Worm (Caenorhabditis elegans) whole organism, L4 larva: ENCODE results near the gene F01D4.5.

ENCODE experiments used
- F10B5.3 ChIP-seq: sonication (generic microtip); optimal IDR thresholded peaks from 2 replicates; lab custom pipeline; 2016; ENCODE audit warnings: mild to moderate bottlenecking, missing genetic modification characterization, missing compliant biosample characterization
- F44E2.7 ChIP-seq: fragments of 200-800 bp; sonication (Bioruptor generic); IDR thresholded peaks from 2 replicates; pipeline ENCODE4 v2.1.2; 2022; ENCODE audit warnings: missing genetic modification characterization, missing compliant biosample characterization
- F49E8.2 ChIP-seq: sonication (generic microtip); optimal IDR thresholded peaks from 2 replicates; lab custom pipeline; 2016; ENCODE audit warnings: missing compliant biosample characterization, mild to moderate bottlenecking, missing genetic modification characterization, borderline replicate concordance
- T20F7.1 ChIP-seq: fragments of 200-800 bp; sonication (Bioruptor generic); optimal IDR thresholded peaks from 2 replicates; lab custom pipeline; 2018; ENCODE audit warnings: mild to moderate bottlenecking, missing genetic modification characterization, missing compliant biosample characterization
- T26A8.4 ChIP-seq: fragments of 200-800 bp; sonication (Bioruptor generic); IDR thresholded peaks from 2 replicates; pipeline ENCODE4 v1.3.6; 2022; ENCODE audit warnings: missing genetic modification characterization, missing compliant biosample characterization
- Y105C5A.15 ChIP-seq: fragments of 200-800 bp; sonication (Bioruptor generic); IDR thresholded peaks from 2 replicates; pipeline ENCODE4 v1.3.6; 2022; ENCODE audit warnings: missing genetic modification characterization, missing compliant biosample characterization
- ZK337.2 ChIP-seq: fragments of 200-800 bp; sonication (Bioruptor generic); IDR thresholded peaks from 2 replicates; pipeline ENCODE4 v1.3.6; 2022; ENCODE audit warnings: missing genetic modification reagents, missing genetic modification characterization, missing compliant biosample characterization
- ZK546.5 ChIP-seq, 2 experiments: sonication (generic microtip); optimal IDR thresholded peaks; 2 replicates each; lab custom pipeline; 2017; ENCODE audit warnings: missing biosample characterization in 2 of 2, missing genetic modification characterization in 2 of 2
- aha-1 ChIP-seq: fragments of 150-350 bp; peaks from one replicate; lab custom pipeline; 2014; ENCODE audit warnings: missing biosample characterization, missing genetic modification characterization
- aly-2 ChIP-seq: sonication (generic microtip); optimal IDR thresholded peaks from 2 replicates; lab custom pipeline; 2018; ENCODE audit warnings: missing biosample characterization, missing genetic modification characterization
- attf-4 ChIP-seq: sonication (generic microtip); optimal IDR thresholded peaks from 3 replicates; lab custom pipeline; 2017; ENCODE audit warnings: missing biosample characterization, missing genetic modification characterization
- ceh-20 ChIP-seq: fragments of 200-800 bp; sonication (Bioruptor generic); IDR thresholded peaks from 2 replicates; pipeline ENCODE4 v1.3.6; 2022; ENCODE audit warnings: missing genetic modification reagents, missing genetic modification characterization, missing compliant biosample characterization
- ceh-28 ChIP-seq: fragments of 150-350 bp; optimal IDR thresholded peaks from 2 replicates; lab custom pipeline; 2014; ENCODE audit warnings: missing biosample characterization, missing genetic modification reagents, missing genetic modification characterization
- ceh-62 ChIP-seq: sonication (generic microtip); optimal IDR thresholded peaks from 2 replicates; lab custom pipeline; 2017; ENCODE audit warnings: missing biosample characterization, missing genetic modification characterization
- ces-1 ChIP-seq: fragments of 150-350 bp; sonication (generic microtip); optimal IDR thresholded peaks from 4 replicates; lab custom pipeline; 2014; ENCODE audit warnings: missing biosample characterization, missing genetic modification reagents, missing genetic modification characterization
- cey-2 ChIP-seq: sonication (generic microtip); optimal IDR thresholded peaks from 3 replicates; lab custom pipeline; 2017; ENCODE audit warnings: missing genetic modification characterization, mild to moderate bottlenecking, missing compliant biosample characterization, antibody characterized with exemption, borderline replicate concordance; ENCODE audit not compliant: insufficient read depth
- ctbp-1 ChIP-seq: fragments of 200-800 bp; sonication (Bioruptor generic); IDR thresholded peaks from 2 replicates; pipeline ENCODE4 v1.3.6; 2022; ENCODE audit warnings: missing genetic modification reagents, missing genetic modification characterization, missing compliant biosample characterization
- daf-12 ChIP-seq: fragments of 150-350 bp; optimal IDR thresholded peaks from 2 replicates; lab custom pipeline; 2014; ENCODE audit warnings: missing biosample characterization, missing genetic modification reagents, missing genetic modification characterization
- daf-8 ChIP-seq: fragments of 200-800 bp; sonication (Bioruptor generic); IDR thresholded peaks from 2 replicates; pipeline ENCODE4 v1.3.6; 2022; ENCODE audit warnings: missing genetic modification characterization, missing compliant biosample characterization
- dmd-6 ChIP-seq: fragments of 200-800 bp; sonication (Bioruptor generic); IDR thresholded peaks from 2 replicates; pipeline ENCODE4 v1.3.6; 2022; ENCODE audit warnings: missing genetic modification reagents, missing genetic modification characterization, missing compliant biosample characterization
- dpl-1 ChIP-seq: fragments of 150-350 bp; optimal IDR thresholded peaks from 2 replicates; lab custom pipeline; 2014; ENCODE audit warnings: missing biosample characterization, missing genetic modification reagents, missing genetic modification characterization
- duxl-1 ChIP-seq: sonication (generic microtip); optimal IDR thresholded peaks from 2 replicates; lab custom pipeline; 2016; ENCODE audit warnings: mild to moderate bottlenecking, missing genetic modification characterization, moderate library complexity, missing compliant biosample characterization; ENCODE audit not compliant: poor library complexity
- dve-1 ChIP-seq: sonication (generic microtip); optimal IDR thresholded peaks from 2 replicates; lab custom pipeline; 2017; ENCODE audit warnings: antibody characterized with exemption, mild to moderate bottlenecking, missing genetic modification characterization, missing compliant biosample characterization; ENCODE audit not compliant: insufficient read depth
- egl-27 ChIP-seq: sonication (generic microtip); optimal IDR thresholded peaks from 3 replicates; lab custom pipeline; 2017; ENCODE audit warnings: missing biosample characterization, missing genetic modification reagents, missing genetic modification characterization
- egl-43 ChIP-seq: fragments of 200-800 bp; sonication (Bioruptor generic); IDR thresholded peaks from 2 replicates; pipeline ENCODE4 v1.3.6; 2022; ENCODE audit warnings: missing genetic modification reagents, missing genetic modification characterization, missing compliant biosample characterization
- fos-1 ChIP-seq: fragments of 150-350 bp; optimal IDR thresholded peaks from 2 replicates; lab custom pipeline; 2014; ENCODE audit warnings: missing biosample characterization, missing genetic modification characterization
- gei-8 ChIP-seq: fragments of 200-800 bp; sonication (Bioruptor generic); optimal IDR thresholded peaks from 2 replicates; lab custom pipeline; 2018; ENCODE audit warnings: mild to moderate bottlenecking, missing genetic modification characterization, missing compliant biosample characterization
- hlh-11 ChIP-seq: fragments of 200-800 bp; sonication (Bioruptor generic); optimal IDR thresholded peaks from 2 replicates; lab custom pipeline; 2018; ENCODE audit warnings: mild to moderate bottlenecking, missing genetic modification characterization, missing compliant biosample characterization
- hmg-1.1 ChIP-seq: fragments of 200-800 bp; sonication (Bioruptor generic); IDR thresholded peaks from 2 replicates; pipeline ENCODE4 v1.3.6; 2022; ENCODE audit warnings: missing genetic modification reagents, missing genetic modification characterization, missing compliant biosample characterization
- lin-39 ChIP-seq: fragments of 150-350 bp; optimal IDR thresholded peaks from 2 replicates; lab custom pipeline; 2014; ENCODE audit warnings: missing biosample characterization, missing genetic modification reagents, missing genetic modification characterization
- madf-5 ChIP-seq, 2 experiments: fragments of 200-800 bp; sonication (Bioruptor generic); IDR thresholded peaks; 2 replicates each; pipeline ENCODE4 v1.3.6; 2022; ENCODE audit warnings: missing compliant biosample characterization in 2 of 2, missing genetic modification characterization in 2 of 2
- mxl-3 ChIP-seq: fragments of 200-800 bp; sonication (Bioruptor generic); optimal IDR thresholded peaks from 2 replicates; lab custom pipeline; 2018; ENCODE audit warnings: mild to moderate bottlenecking, missing genetic modification characterization, missing compliant biosample characterization
- nhr-111 ChIP-seq: fragments of 200-800 bp; sonication (Bioruptor generic); optimal IDR thresholded peaks from 2 replicates; lab custom pipeline; 2018; ENCODE audit warnings: mild to moderate bottlenecking, missing genetic modification characterization, missing compliant biosample characterization
- nhr-237 ChIP-seq: sonication (generic microtip); optimal IDR thresholded peaks from 2 replicates; lab custom pipeline; 2017; ENCODE audit warnings: missing biosample characterization, missing genetic modification characterization
- nhr-25 ChIP-seq: sonication (generic microtip); optimal IDR thresholded peaks from 2 replicates; lab custom pipeline; 2017; ENCODE audit warnings: missing genetic modification characterization, mild to moderate bottlenecking, missing compliant biosample characterization, antibody characterized with exemption, moderate library complexity, borderline replicate concordance; ENCODE audit not compliant: insufficient read depth
- nhr-41 ChIP-seq: fragments of 200-800 bp; sonication (Bioruptor generic); IDR thresholded peaks from 2 replicates; pipeline ENCODE4 v1.3.6; 2022; ENCODE audit warnings: missing genetic modification reagents, missing genetic modification characterization, missing compliant biosample characterization
- nhr-48 ChIP-seq: sonication (generic microtip); optimal IDR thresholded peaks from 2 replicates; lab custom pipeline; 2016; ENCODE audit warnings: mild to moderate bottlenecking, missing genetic modification characterization, missing compliant biosample characterization
- nhr-6 ChIP-seq: fragments of 150-350 bp; optimal IDR thresholded peaks from 2 replicates; lab custom pipeline; 2014; ENCODE audit warnings: missing biosample characterization, missing genetic modification characterization
- nhr-76 ChIP-seq: fragments of 150-350 bp; optimal IDR thresholded peaks from 2 replicates; lab custom pipeline; 2014; ENCODE audit warnings: missing biosample characterization, missing genetic modification characterization
- nhr-77 ChIP-seq: fragments of 150-350 bp; optimal IDR thresholded peaks from 2 replicates; lab custom pipeline; 2014; ENCODE audit warnings: missing biosample characterization, missing genetic modification characterization
- pqm-1 ChIP-seq: sonication (generic microtip); optimal IDR thresholded peaks from 2 replicates; lab custom pipeline; 2017; ENCODE audit warnings: missing biosample characterization, missing genetic modification characterization
- saeg-2 ChIP-seq: fragments of 200-800 bp; sonication (Bioruptor generic); IDR thresholded peaks from 2 replicates; pipeline ENCODE4 v1.3.6; 2022; ENCODE audit warnings: missing genetic modification reagents, missing genetic modification characterization, missing compliant biosample characterization
- sdz-12 ChIP-seq: fragments of 200-800 bp; sonication (Bioruptor generic); optimal IDR thresholded peaks from 2 replicates; lab custom pipeline; 2018; ENCODE audit warnings: mild to moderate bottlenecking, missing genetic modification characterization, missing compliant biosample characterization
- set-16 ChIP-seq: fragments of 200-800 bp; sonication (Bioruptor generic); IDR thresholded peaks from 2 replicates; pipeline ENCODE4 v1.3.6; 2022; ENCODE audit warnings: missing genetic modification reagents, missing genetic modification characterization, missing compliant biosample characterization
- tag-97 ChIP-seq: fragments of 200-800 bp; sonication (Bioruptor generic); IDR thresholded peaks from 2 replicates; pipeline ENCODE4 v1.3.6; 2022; ENCODE audit warnings: missing genetic modification characterization, missing compliant biosample characterization
- unc-39 ChIP-seq: sonication (generic microtip); optimal IDR thresholded peaks from 2 replicates; lab custom pipeline; 2017; ENCODE audit warnings: missing biosample characterization, missing genetic modification characterization
- unc-62 ChIP-seq, 3 experiments: fragments of 150-350 bp in 1 of 3; sonication (generic microtip); optimal IDR thresholded peaks in 2 of 3; peaks in 1 of 3; 1 replicate in 1 of 3; 2 replicates in 2 of 3; lab custom pipeline; 2014 to 2017; ENCODE audit warnings: missing biosample characterization in 3 of 3, missing genetic modification characterization in 3 of 3, missing genetic modification reagents in 3 of 3, missing genotype in 1 of 3
- vab-7 ChIP-seq: fragments of 200-800 bp; sonication (Bioruptor generic); IDR thresholded peaks from 2 replicates; pipeline ENCODE4 v1.3.6; 2022; ENCODE audit warnings: missing genetic modification reagents, missing genetic modification characterization, missing compliant biosample characterization
- zag-1 ChIP-seq: fragments of 150-350 bp; optimal IDR thresholded peaks from 2 replicates; lab custom pipeline; 2014; ENCODE audit warnings: missing biosample characterization, missing genetic modification characterization
- zip-11 ChIP-seq: fragments of 200-800 bp; sonication (Bioruptor generic); IDR thresholded peaks from 2 replicates; pipeline ENCODE4 v1.3.6; 2022; ENCODE audit warnings: missing genetic modification characterization, missing compliant biosample characterization
- zip-2 ChIP-seq: fragments of 150-350 bp; optimal IDR thresholded peaks from 2 replicates; lab custom pipeline; 2014; ENCODE audit warnings: missing biosample characterization, missing genetic modification characterization
- ztf-11 ChIP-seq: fragments of 150-350 bp; optimal IDR thresholded peaks from 2 replicates; lab custom pipeline; 2014; ENCODE audit warnings: missing biosample characterization, missing genetic modification characterization

F01D4.5 gene

ce11 chrIV:10503750-10504232 lies 20.3 kb upstream of the F01D4.5 start:
- TF ChIP-seq ceh-20 = no peak
- no peak for TF ChIP-seq zag-1 (tag; lab: Kevin White, UChicago)
- TF ChIP-seq zip-11 = no peak
- TF ChIP-seq duxl-1 (tag; lab: Kevin White, UChicago) = no peak
- no peak for TF ChIP-seq ZK337.2 (GFP tag; lab: Robert Waterston, UW)
- TF ChIP-seq unc-39 = no peak
- no peak for TF ChIP-seq sdz-12 (GFP tag; lab: Kevin White, UChicago)
- TF ChIP-seq nhr-6 (tag; lab: Kevin White, UChicago) = no peak
- no peak for TF ChIP-seq ces-1 (GFP tag; lab: Kevin White, UChicago)
- TF ChIP-seq nhr-237 (tag; lab: Kevin White, UChicago) = no peak
- TF ChIP-seq ctbp-1 (GFP tag; lab: Robert Waterston, UW) = peak; percentile 78
- no peak for TF ChIP-seq zip-2 (tag; lab: Kevin White, UChicago)
- peak; percentile 35 for TF ChIP-seq nhr-77 (tag; lab: Kevin White, UChicago)
- no peak for TF ChIP-seq daf-12 (tag; lab: Kevin White, UChicago)
- TF ChIP-seq nhr-48 (tag; lab: Kevin White, UChicago) = no peak
- peak; percentile 41 for TF ChIP-seq dmd-6
- peak; percentile 70 for TF ChIP-seq ceh-28
- no peak for TF ChIP-seq nhr-76
- TF ChIP-seq ZK546.5 (tag; optimal IDR thresholded peaks at IDR 0.05; lab: Kevin White, UChicago) = no peak
- peak; percentile 83 for TF ChIP-seq aha-1 (tag; lab: Kevin White, UChicago)
- TF ChIP-seq egl-27 (tag; lab: Kevin White, UChicago) = no peak
- TF ChIP-seq nhr-25 (tag; lab: Kevin White, UChicago) = no peak
- TF ChIP-seq fos-1 (tag; lab: Kevin White, UChicago) = no peak
- no peak for TF ChIP-seq F44E2.7 (GFP tag; lab: Robert Waterston, UW)
- TF ChIP-seq vab-7 (GFP tag; lab: Robert Waterston, UW) = 0 out of 2 replicates have a peak, but pooled peaks have one; percentile 12
- TF ChIP-seq ceh-62 (tag; lab: Kevin White, UChicago) = no peak
- no peak for TF ChIP-seq madf-5 (GFP tag; IDR thresholded peaks at IDR 0.05; lab: Robert Waterston, UW)
- no peak for TF ChIP-seq gei-8 (GFP tag; lab: Kevin White, UChicago)
- TF ChIP-seq hmg-1.1 (GFP tag; lab: Robert Waterston, UW) = peak; percentile 71
- no peak for TF ChIP-seq aly-2 (tag; lab: Kevin White, UChicago)
- TF ChIP-seq attf-4 (tag; lab: Kevin White, UChicago) = no peak
- no peak for TF ChIP-seq F10B5.3 (tag; lab: Kevin White, UChicago)
- TF ChIP-seq dpl-1 (GFP tag; lab: Kevin White, UChicago) = no peak
- no peak for TF ChIP-seq daf-8
- peak in 1 of 2 experiments; percentile 82 for TF ChIP-seq unc-62 (GFP tag; optimal IDR thresholded peaks at IDR 0.05 in 1 of 2; lab: Kevin White, UChicago)
- no peak for TF ChIP-seq unc-62 (tag; optimal IDR thresholded peaks at IDR 0.05; lab: Kevin White, UChicago)
- TF ChIP-seq hlh-11 (tag; lab: Kevin White, UChicago) = peak; percentile 73
- no peak for TF ChIP-seq Y105C5A.15 (GFP tag; lab: Robert Waterston, UW)
- TF ChIP-seq F49E8.2 (tag; lab: Kevin White, UChicago) = no peak
- TF ChIP-seq ztf-11 (tag; lab: Kevin White, UChicago) = no peak
- no peak for TF ChIP-seq mxl-3 (GFP tag; lab: Kevin White, UChicago)
- no peak for TF ChIP-seq nhr-111 (GFP tag; lab: Kevin White, UChicago)
- TF ChIP-seq T26A8.4 (GFP tag; lab: Robert Waterston, UW) = no peak
- no peak for TF ChIP-seq cey-2 (tag; lab: Kevin White, UChicago)
- TF ChIP-seq egl-43 (GFP tag; lab: Robert Waterston, UW) = peak; percentile 79
- no peak for TF ChIP-seq lin-39 (tag; lab: Kevin White, UChicago)
- peak; percentile 0 for TF ChIP-seq pqm-1 (tag; lab: Kevin White, UChicago)
- TF ChIP-seq saeg-2 (GFP tag; lab: Robert Waterston, UW) = no peak
- TF ChIP-seq T20F7.1 (GFP tag; lab: Kevin White, UChicago) = no peak
- peak; percentile 93 for TF ChIP-seq set-16
- TF ChIP-seq tag-97 (GFP tag; lab: Robert Waterston, UW) = no peak
- TF ChIP-seq nhr-41 = no peak
- TF ChIP-seq dve-1 (tag; lab: Kevin White, UChicago) = no peak
